Fruit fly (Drosophila melanogaster) whole organism, embryonic: ENCODE data around the gene Snmp2.
A peak's percentile ranks its signal among the peaks of the same experiment; 100 is the strongest.

ENCODE experiments used
- CG10979 ChIP-seq: fragments of 200-800 bp; sonication (Bioruptor generic); optimal IDR thresholded peaks from 2 replicates; lab custom pipeline; 2018; ENCODE audit warnings: missing biosample characterization, mild to moderate bottlenecking, missing genetic modification characterization, moderate library complexity
- CG12071 ChIP-seq: fragments of 200-800 bp; sonication (Bioruptor generic); optimal IDR thresholded peaks from 3 replicates; lab custom pipeline; 2018; ENCODE audit warnings: missing biosample characterization, mild to moderate bottlenecking, missing genetic modification characterization
- CG12155 ChIP-seq: fragments of 200-800 bp; sonication (Bioruptor generic); optimal IDR thresholded peaks from 3 replicates; lab custom pipeline; 2016; ENCODE audit warnings: missing biosample characterization, missing genetic modification characterization
- CG14050 ChIP-seq: fragments of 200-800 bp; sonication (Bioruptor generic); IDR thresholded peaks from 3 replicates; pipeline ENCODE4 v1.3.6; 2022; ENCODE audit warnings: missing biosample characterization, missing genetic modification characterization
- CG15073 ChIP-seq: fragments of 200-800 bp; sonication (Bioruptor generic); optimal IDR thresholded peaks from 2 replicates; lab custom pipeline; 2016; ENCODE audit warnings: missing biosample characterization, missing genetic modification characterization
- CG3163 ChIP-seq: fragments of 200-800 bp; sonication (Bioruptor generic); optimal IDR thresholded peaks from 3 replicates; lab custom pipeline; 2016; ENCODE audit warnings: missing biosample characterization, missing genetic modification characterization
- CG3281 ChIP-seq: fragments of 200-800 bp; sonication (Bioruptor generic); optimal IDR thresholded peaks from 3 replicates; lab custom pipeline; 2017; ENCODE audit warnings: missing biosample characterization, mild to moderate bottlenecking, missing genetic modification characterization
- CG42726 ChIP-seq: fragments of 200-800 bp; sonication (Bioruptor generic); IDR thresholded peaks from 2 replicates; pipeline ENCODE4 v1.3.6; 2022; ENCODE audit warnings: missing biosample characterization, missing genetic modification characterization; ENCODE audit not compliant: partially characterized antibody
- CG6254 ChIP-seq: fragments of 200-800 bp; sonication (Bioruptor generic); optimal IDR thresholded peaks from 3 replicates; lab custom pipeline; 2017; ENCODE audit warnings: mild to moderate bottlenecking, missing biosample characterization, missing genetic modification reagents, missing genetic modification characterization
- CG6689 ChIP-seq: fragments of 200-800 bp; sonication (Bioruptor generic); IDR thresholded peaks from 2 replicates; pipeline ENCODE4 v1.3.6; 2022; ENCODE audit warnings: missing biosample characterization, missing genetic modification characterization
- CG6813 ChIP-seq: fragments of 200-800 bp; sonication (Bioruptor generic); optimal IDR thresholded peaks from 2 replicates; lab custom pipeline; 2017; ENCODE audit warnings: missing biosample characterization, missing genetic modification characterization, mild to moderate bottlenecking, moderate library complexity, missing genetic modification reagents
- CG7839 ChIP-seq: fragments of 200-800 bp; sonication (Bioruptor generic); optimal IDR thresholded peaks from 3 replicates; lab custom pipeline; 2018; ENCODE audit warnings: missing biosample characterization, mild to moderate bottlenecking, missing genetic modification characterization, moderate library complexity
- CG7928 ChIP-seq: fragments of 200-800 bp; sonication (Bioruptor generic); optimal IDR thresholded peaks from 2 replicates; lab custom pipeline; 2017; ENCODE audit warnings: missing biosample characterization, mild to moderate bottlenecking, missing genetic modification characterization
- ERR ChIP-seq: fragments of 200-800 bp; sonication (Bioruptor generic); optimal IDR thresholded peaks from 2 replicates; lab custom pipeline; 2016; ENCODE audit warnings: missing biosample characterization, missing genetic modification characterization
- HLH3B ChIP-seq: fragments of 200-800 bp; sonication (Bioruptor generic); IDR thresholded peaks from 2 replicates; pipeline ENCODE4 v1.3.6; 2022; ENCODE audit warnings: missing biosample characterization, missing genetic modification characterization
- Hey ChIP-seq: fragments of 200-800 bp; sonication (Bioruptor generic); optimal IDR thresholded peaks from 3 replicates; lab custom pipeline; 2018; ENCODE audit warnings: missing biosample characterization, mild to moderate bottlenecking, missing genetic modification characterization
- Hmr ChIP-seq: fragments of 200-800 bp; sonication (Bioruptor generic); optimal IDR thresholded peaks from 3 replicates; lab custom pipeline; 2017; ENCODE audit warnings: mild to moderate bottlenecking, missing biosample characterization, missing genetic modification reagents, missing genetic modification characterization
- MBD-R2 ChIP-seq: fragments of 200-800 bp; sonication (Bioruptor generic); IDR thresholded peaks from 2 replicates; pipeline ENCODE4 v1.3.6; 2022; ENCODE audit warnings: missing biosample characterization, missing genetic modification characterization
- Mes4 ChIP-seq: fragments of 200-800 bp; sonication (Bioruptor generic); optimal IDR thresholded peaks from 2 replicates; lab custom pipeline; 2016; ENCODE audit warnings: missing biosample characterization, missing genetic modification characterization
- NK7.1 ChIP-seq: fragments of 200-800 bp; sonication (Bioruptor generic); optimal IDR thresholded peaks from 3 replicates; lab custom pipeline; 2016; ENCODE audit warnings: missing biosample characterization, missing genetic modification characterization
- Neu2 ChIP-seq: fragments of 200-800 bp; sonication (Bioruptor generic); optimal IDR thresholded peaks from 3 replicates; lab custom pipeline; 2016; ENCODE audit warnings: missing biosample characterization, missing genetic modification characterization, borderline replicate concordance
- PHDP ChIP-seq: fragments of 200-800 bp; sonication (Bioruptor generic); optimal IDR thresholded peaks from 3 replicates; lab custom pipeline; 2018; ENCODE audit warnings: missing biosample characterization, mild to moderate bottlenecking, missing genetic modification characterization, moderate library complexity
- Scr ChIP-seq: fragments of 200-800 bp; sonication (Bioruptor generic); IDR thresholded peaks from 2 replicates; pipeline ENCODE4 v1.3.6; 2022; ENCODE audit warnings: missing biosample characterization, missing genetic modification characterization; ENCODE audit not compliant: partially characterized antibody
- TFAM ChIP-seq: fragments of 200-800 bp; sonication (Bioruptor generic); optimal IDR thresholded peaks from 2 replicates; lab custom pipeline; 2017; ENCODE audit warnings: missing biosample characterization, missing genetic modification characterization, inconsistent platforms
- Taf1 ChIP-seq: fragments of 200-800 bp; sonication (Bioruptor generic); IDR thresholded peaks from 2 replicates; pipeline ENCODE4 v1.3.6; 2022; ENCODE audit warnings: missing biosample characterization, missing genetic modification characterization
- Trl ChIP-seq, 3 experiments: fragments of >200 bp in 2 of 3; fragments of 200-800 bp in 1 of 3; sonication (Bioruptor generic) in 1 of 3; optimal IDR thresholded peaks; 2 replicates in 1 of 3; 3 replicates in 2 of 3; lab custom pipeline; 2016 to 2017; ENCODE audit warnings: missing biosample characterization in 1 of 3, missing genetic modification characterization in 1 of 3
- Xrp1 ChIP-seq: fragments of 200-800 bp; sonication (Bioruptor generic); IDR thresholded peaks from 2 replicates; pipeline ENCODE4 v1.3.6; 2022; ENCODE audit warnings: missing biosample characterization, missing genetic modification characterization
- al ChIP-seq: fragments of 200-800 bp; sonication (Bioruptor generic); IDR thresholded peaks from 2 replicates; pipeline ENCODE4 v1.3.6; 2022; ENCODE audit warnings: missing biosample characterization, missing genetic modification characterization
- bab2 ChIP-seq: fragments of 200-800 bp; sonication (Bioruptor generic); optimal IDR thresholded peaks from 2 replicates; lab custom pipeline; 2016; ENCODE audit warnings: missing biosample characterization, missing genetic modification characterization
- bsh ChIP-seq, 2 experiments: fragments of 200-800 bp; sonication (Bioruptor generic); optimal IDR thresholded peaks; 2 replicates each; lab custom pipeline; 2017 to 2018; ENCODE audit warnings: mild to moderate bottlenecking in 2 of 2, missing biosample characterization in 2 of 2, missing genetic modification characterization in 2 of 2, moderate library complexity in 1 of 2
- chinmo ChIP-seq: fragments of 200-800 bp; sonication (Bioruptor generic); IDR thresholded peaks from 4 replicates; pipeline ENCODE4 v1.3.6; 2022; ENCODE audit warnings: missing biosample characterization, missing genetic modification characterization; ENCODE audit not compliant: partially characterized antibody
- disco-r ChIP-seq: fragments of 200-800 bp; sonication (Bioruptor generic); optimal IDR thresholded peaks from 2 replicates; lab custom pipeline; 2016; ENCODE audit warnings: missing biosample characterization, missing genetic modification characterization
- ems ChIP-seq: fragments of 200-800 bp; sonication (Bioruptor generic); optimal IDR thresholded peaks from 3 replicates; lab custom pipeline; 2016; ENCODE audit warnings: missing biosample characterization, missing genetic modification characterization
- esg ChIP-seq: fragments of 200-800 bp; sonication (Bioruptor generic); conservative IDR thresholded peaks from 2 replicates; pipeline ENCODE4 v1.3.6; 2022; ENCODE audit warnings: missing biosample characterization, missing genetic modification characterization
- fd102C ChIP-seq: fragments of 200-800 bp; sonication (Bioruptor generic); optimal IDR thresholded peaks from 2 replicates; lab custom pipeline; 2018; ENCODE audit warnings: missing biosample characterization, mild to moderate bottlenecking, missing genetic modification characterization, moderate library complexity
- hkb ChIP-seq, 2 experiments: fragments of 200-800 bp in 1 of 2; fragments of >200 bp in 1 of 2; sonication (Bioruptor generic) in 1 of 2; IDR thresholded peaks in 1 of 2; optimal IDR thresholded peaks in 1 of 2; 2 replicates each; pipeline versions ENCODE4 v1.3.6 to Lab custom; 2017 to 2022; ENCODE audit warnings: missing biosample characterization in 1 of 2, missing genetic modification characterization in 1 of 2
- mam ChIP-seq: fragments of 200-800 bp; sonication (Bioruptor generic); optimal IDR thresholded peaks from 3 replicates; lab custom pipeline; 2016; ENCODE audit warnings: missing biosample characterization, missing genetic modification characterization
- pan ChIP-seq, 4 experiments: fragments of >200 bp in 3 of 4; fragments of 200-800 bp in 1 of 4; sonication (Bioruptor generic) in 1 of 4; optimal IDR thresholded peaks in 3 of 4; IDR thresholded peaks in 1 of 4; 2 replicates each; pipeline versions ENCODE4 v1.3.6 to Lab custom; 2017 to 2022; ENCODE audit warnings: missing biosample characterization in 2 of 4, missing genetic modification characterization in 2 of 4, mixed read lengths in 1 of 4
- prd ChIP-seq, 3 experiments: fragments of >200 bp in 2 of 3; fragments of 200-800 bp in 1 of 3; sonication (Bioruptor generic) in 1 of 3; optimal IDR thresholded peaks in 2 of 3; IDR thresholded peaks in 1 of 3; 2 replicates in 2 of 3; 3 replicates in 1 of 3; pipeline versions ENCODE4 v1.3.6 to Lab custom; 2017 to 2022; ENCODE audit warnings: missing biosample characterization in 1 of 3, missing genetic modification characterization in 1 of 3
- sd ChIP-seq: fragments of 200-800 bp; sonication (Bioruptor generic); optimal IDR thresholded peaks from 3 replicates; lab custom pipeline; 2018; ENCODE audit warnings: missing biosample characterization, mild to moderate bottlenecking, missing genetic modification characterization, moderate library complexity
- sens ChIP-seq: fragments of 200-800 bp; sonication (Bioruptor generic); peaks from one replicate; lab custom pipeline; 2016; ENCODE audit warnings: missing biosample characterization, missing genetic modification characterization
- sens-2 ChIP-seq: fragments of 200-800 bp; sonication (Bioruptor generic); IDR thresholded peaks from 2 replicates; pipeline ENCODE4 v1.3.6; 2022; ENCODE audit warnings: missing biosample characterization, missing genetic modification characterization
- sqz ChIP-seq: fragments of 200-800 bp; sonication (Bioruptor generic); optimal IDR thresholded peaks from 3 replicates; lab custom pipeline; 2018; ENCODE audit warnings: missing biosample characterization, mild to moderate bottlenecking, missing genetic modification characterization
- sug ChIP-seq: fragments of 200-800 bp; optimal IDR thresholded peaks from 2 replicates; lab custom pipeline; 2019; ENCODE audit warnings: missing biosample characterization, mild to moderate bottlenecking, missing genetic modification characterization, moderate library complexity
- tgo ChIP-seq: fragments of 200-800 bp; sonication (Bioruptor generic); IDR thresholded peaks from 3 replicates; pipeline ENCODE4 v1.3.6; 2022; ENCODE audit warnings: missing biosample characterization, missing genetic modification characterization
- wdn ChIP-seq: fragments of 200-800 bp; sonication (Bioruptor generic); IDR thresholded peaks from 2 replicates; pipeline ENCODE4 v1.3.6; 2022; ENCODE audit warnings: missing biosample characterization, missing genetic modification characterization
- zf30C ChIP-seq: fragments of 200-800 bp; sonication (Bioruptor generic); optimal IDR thresholded peaks from 3 replicates; lab custom pipeline; 2018; ENCODE audit warnings: missing biosample characterization, mild to moderate bottlenecking, missing genetic modification characterization

Gene Snmp2

dm6 chr3L:7742941-7743340, at the start of gene Snmp2:
Gene Snmp2, minus strand, starts transcription at chr3L:7743041.
- TF ChIP-seq HLH3B (GFP tag; lab: Robert Waterston, UW): no peak
- no peak for TF ChIP-seq Neu2 (GFP tag; lab: Kevin White, UChicago)
- no peak for TF ChIP-seq pan (optimal IDR thresholded peaks at IDR 0.05; lab: Kevin White, UChicago)
- TF ChIP-seq pan (GFP tag; optimal IDR thresholded peaks at IDR 0.05 in 1 of 2, IDR thresholded peaks at IDR 0.05 in 1 of 2): no peak
- TF ChIP-seq Trl (optimal IDR thresholded peaks at IDR 0.05; lab: Kevin White, UChicago): peak in 1 of 2 experiments; percentile 1
- no peak for TF ChIP-seq Trl (GFP tag; optimal IDR thresholded peaks at IDR 0.05; lab: Kevin White, UChicago)
- no peak for TF ChIP-seq esg (GFP tag; lab: Robert Waterston, UW)
- no peak for TF ChIP-seq CG6689
- no peak for TF ChIP-seq al (GFP tag; lab: Robert Waterston, UW)
- no peak for TF ChIP-seq Taf1 (GFP tag; lab: Robert Waterston, UW)
- TF ChIP-seq sqz: peak; percentile 45
- no peak for TF ChIP-seq mam
- TF ChIP-seq chinmo (GFP tag; lab: Robert Waterston, UW): 0 out of 4 replicates have a peak, but pooled peaks have one; percentile 6
- TF ChIP-seq CG3163 (GFP tag; lab: Kevin White, UChicago): peak; percentile 65
- TF ChIP-seq Mes4 (GFP tag; lab: Kevin White, UChicago): no peak

- TF ChIP-seq CG12071 (GFP tag; lab: Kevin White, UChicago): no peak
- TF ChIP-seq CG10979 (tag; lab: Kevin White, UChicago): no peak
- no peak for TF ChIP-seq prd (optimal IDR thresholded peaks at IDR 0.05; lab: Kevin White, UChicago)
- TF ChIP-seq prd (GFP tag; IDR thresholded peaks at IDR 0.05; lab: Robert Waterston, UW): peak; percentile 44; the same call in 1 of the 3 replicates
- no peak for TF ChIP-seq CG14050 (GFP tag; lab: Robert Waterston, UW)
- TF ChIP-seq CG6689: 0 out of 2 replicates have a peak, but pooled peaks have one; percentile 37
- TF ChIP-seq wdn (GFP tag; lab: Robert Waterston, UW): no peak
- TF ChIP-seq hkb (optimal IDR thresholded peaks at IDR 0.05; lab: Kevin White, UChicago): no peak
- TF ChIP-seq hkb (GFP tag; IDR thresholded peaks at IDR 0.05; lab: Robert Waterston, UW): peak; percentile 24; the same call in 1 of the 2 replicates
- TF ChIP-seq ERR (GFP tag; lab: Kevin White, UChicago): no peak
- peak; percentile 54; the same call in 1 of the 2 replicates for TF ChIP-seq Xrp1 (GFP tag; lab: Robert Waterston, UW)
- no peak for TF ChIP-seq CG6813 (GFP tag; lab: Kevin White, UChicago)
- TF ChIP-seq bab2 (GFP tag; lab: Kevin White, UChicago): no peak
- 0 out of 2 replicates have a peak, but pooled peaks have one; percentile 31 for TF ChIP-seq sens-2
- TF ChIP-seq MBD-R2: no peak
- no peak for TF ChIP-seq sug
- no peak for TF ChIP-seq CG42726 (GFP tag; lab: Robert Waterston, UW)
- no peak for TF ChIP-seq Taf1 (GFP tag; lab: Robert Waterston, UW)
- peak; percentile 17; the same call in 1 of the 3 replicates for TF ChIP-seq tgo
- TF ChIP-seq CG7839 (tag; lab: Kevin White, UChicago): peak; percentile 31
- no peak for TF ChIP-seq CG6254
- TF ChIP-seq ems (GFP tag; lab: Kevin White, UChicago): no peak
- TF ChIP-seq NK7.1: no peak
- TF ChIP-seq sd (tag; lab: Kevin White, UChicago): no peak
- no peak for TF ChIP-seq CG7928 (GFP tag; lab: Kevin White, UChicago)
- TF ChIP-seq sens: peak; percentile 35
- no peak for TF ChIP-seq Scr
- peak; percentile 16 for TF ChIP-seq PHDP (tag; lab: Kevin White, UChicago)
- TF ChIP-seq CG15073 (GFP tag; lab: Kevin White, UChicago): no peak
- TF ChIP-seq CG12155 (GFP tag; lab: Kevin White, UChicago): no peak
- no peak for TF ChIP-seq disco-r (GFP tag; lab: Kevin White, UChicago)
- TF ChIP-seq Hey (tag; lab: Kevin White, UChicago): no peak
- no peak for TF ChIP-seq Hmr
- no peak for TF ChIP-seq TFAM (GFP tag; lab: Kevin White, UChicago)
- TF ChIP-seq bsh (GFP tag; optimal IDR thresholded peaks at IDR 0.05; lab: Kevin White, UChicago): peak in 1 of 2 experiments; percentile 34
- no peak for TF ChIP-seq zf30C (GFP tag; lab: Kevin White, UChicago)
- no peak for TF ChIP-seq CG3281 (GFP tag; lab: Kevin White, UChicago)
- TF ChIP-seq fd102C (GFP tag; lab: Kevin White, UChicago): no peak
Measured at dm6 chr3L:7792249-7792648, 49.4 kb upstream of the Snmp2 start.
